Fruit fly (Drosophila melanogaster) whole organism, embryonic: ENCODE measurements around the gene Nsf2.
A peak's percentile ranks its signal among the peaks of the same experiment; 100 is the strongest.

Experiments
- Atf3 ChIP-seq: fragments of 200-800 bp; sonication (Bioruptor generic); optimal IDR thresholded peaks from 3 replicates; lab custom pipeline; 2016; ENCODE audit warnings: missing biosample characterization, missing genetic modification characterization
- CG10267 ChIP-seq: fragments of 200-800 bp; sonication (Bioruptor generic); optimal IDR thresholded peaks from 2 replicates; lab custom pipeline; 2018; ENCODE audit warnings: missing biosample characterization, mild to moderate bottlenecking, missing genetic modification characterization, moderate library complexity
- CG10431 ChIP-seq: fragments of 200-800 bp; sonication (Bioruptor generic); optimal IDR thresholded peaks from 3 replicates; lab custom pipeline; 2018; ENCODE audit warnings: missing biosample characterization, mild to moderate bottlenecking, missing genetic modification characterization
- CG10979 ChIP-seq: fragments of 200-800 bp; sonication (Bioruptor generic); optimal IDR thresholded peaks from 2 replicates; lab custom pipeline; 2018; ENCODE audit warnings: missing biosample characterization, mild to moderate bottlenecking, missing genetic modification characterization, moderate library complexity
- CG12071 ChIP-seq: fragments of 200-800 bp; sonication (Bioruptor generic); optimal IDR thresholded peaks from 3 replicates; lab custom pipeline; 2018; ENCODE audit warnings: missing biosample characterization, mild to moderate bottlenecking, missing genetic modification characterization
- CG13775 ChIP-seq: fragments of 200-800 bp; sonication (Bioruptor generic); optimal IDR thresholded peaks from 3 replicates; lab custom pipeline; 2017; ENCODE audit warnings: missing biosample characterization, mild to moderate bottlenecking, missing genetic modification characterization
- CG15011 ChIP-seq: fragments of 200-800 bp; sonication (Bioruptor generic); optimal IDR thresholded peaks from 3 replicates; lab custom pipeline; 2018; ENCODE audit warnings: missing biosample characterization, mild to moderate bottlenecking, missing genetic modification characterization
- CG15514 ChIP-seq: fragments of 200-800 bp; sonication (Bioruptor generic); optimal IDR thresholded peaks from 3 replicates; lab custom pipeline; 2017; ENCODE audit warnings: missing biosample characterization, missing genetic modification characterization, mild to moderate bottlenecking, moderate library complexity, missing genetic modification reagents
- CG16815 ChIP-seq: fragments of 200-800 bp; sonication (Bioruptor generic); optimal IDR thresholded peaks from 3 replicates; lab custom pipeline; 2017; ENCODE audit warnings: missing biosample characterization, mild to moderate bottlenecking, missing genetic modification characterization
- CG17186 ChIP-seq: fragments of 200-800 bp; sonication (Bioruptor generic); optimal IDR thresholded peaks from 3 replicates; lab custom pipeline; 2017; ENCODE audit warnings: missing biosample characterization, missing genetic modification reagents, missing genetic modification characterization
- CG17912 ChIP-seq: fragments of 200-800 bp; sonication (Bioruptor generic); optimal IDR thresholded peaks from 2 replicates; lab custom pipeline; 2018; ENCODE audit warnings: missing biosample characterization, mild to moderate bottlenecking, missing genetic modification characterization
- CG2199 ChIP-seq: fragments of 200-800 bp; sonication (Bioruptor generic); IDR thresholded peaks from 3 replicates; pipeline ENCODE4 v1.3.6; 2022; ENCODE audit warnings: missing biosample characterization, missing genetic modification characterization
- CG43689 ChIP-seq: fragments of 200-800 bp; sonication (Bioruptor generic); IDR thresholded peaks from 2 replicates; pipeline ENCODE4 v1.3.6; 2022; ENCODE audit warnings: missing biosample characterization, missing genetic modification characterization
- CG5180 ChIP-seq: fragments of 200-800 bp; sonication (Bioruptor generic); optimal IDR thresholded peaks from 3 replicates; lab custom pipeline; 2017; ENCODE audit warnings: missing biosample characterization, missing genetic modification characterization, mild to moderate bottlenecking, moderate library complexity, missing genetic modification reagents
- CG5245 ChIP-seq: fragments of 200-800 bp; sonication (Bioruptor generic); optimal IDR thresholded peaks from 3 replicates; lab custom pipeline; 2016; ENCODE audit warnings: missing biosample characterization, missing genetic modification characterization
- CG6689 ChIP-seq: fragments of 200-800 bp; sonication (Bioruptor generic); IDR thresholded peaks from 2 replicates; pipeline ENCODE4 v1.3.6; 2022; ENCODE audit warnings: missing biosample characterization, missing genetic modification characterization
- CG7271 ChIP-seq: fragments of 200-800 bp; sonication (Bioruptor generic); optimal IDR thresholded peaks from 2 replicates; lab custom pipeline; 2018; ENCODE audit warnings: missing biosample characterization, mild to moderate bottlenecking, missing genetic modification characterization, moderate library complexity
- CG7357 ChIP-seq: fragments of 200-800 bp; sonication (Bioruptor generic); IDR thresholded peaks from 3 replicates; pipeline ENCODE4 v1.3.6; 2022; ENCODE audit warnings: missing biosample characterization, missing genetic modification characterization
- CG7786 ChIP-seq: fragments of 200-800 bp; sonication (Bioruptor generic); optimal IDR thresholded peaks from 2 replicates; lab custom pipeline; 2016; ENCODE audit warnings: missing biosample characterization, missing genetic modification characterization
- CG7928 ChIP-seq: fragments of 200-800 bp; sonication (Bioruptor generic); optimal IDR thresholded peaks from 2 replicates; lab custom pipeline; 2017; ENCODE audit warnings: missing biosample characterization, mild to moderate bottlenecking, missing genetic modification characterization
- CG8290 ChIP-seq, 3 experiments: fragments of 200-800 bp; sonication (Bioruptor generic); optimal IDR thresholded peaks; 2 replicates each; lab custom pipeline; 2016 to 2019; ENCODE audit warnings: missing biosample characterization in 3 of 3, missing genetic modification characterization in 3 of 3, mild to moderate bottlenecking in 2 of 3, moderate library complexity in 1 of 3
- CG8388 ChIP-seq: fragments of 200-800 bp; sonication (Bioruptor generic); optimal IDR thresholded peaks from 2 replicates; lab custom pipeline; 2019; ENCODE audit warnings: missing biosample characterization, mild to moderate bottlenecking, missing genetic modification characterization, moderate library complexity
- CG8765 ChIP-seq: fragments of 200-800 bp; sonication (Bioruptor generic); IDR thresholded peaks from 2 replicates; pipeline ENCODE4 v1.3.6; 2022; ENCODE audit warnings: missing biosample characterization, missing genetic modification characterization
- CG9609 ChIP-seq: fragments of 200-800 bp; sonication (Bioruptor generic); optimal IDR thresholded peaks from 3 replicates; lab custom pipeline; 2016; ENCODE audit warnings: missing biosample characterization, missing genetic modification characterization
- CG9876 ChIP-seq: fragments of 200-800 bp; sonication (Bioruptor generic); optimal IDR thresholded peaks from 2 replicates; lab custom pipeline; 2016; ENCODE audit warnings: missing biosample characterization, missing genetic modification characterization
- CrebB ChIP-seq: fragments of 200-800 bp; sonication (Bioruptor generic); optimal IDR thresholded peaks from 3 replicates; lab custom pipeline; 2018; ENCODE audit warnings: missing biosample characterization, mild to moderate bottlenecking, missing genetic modification characterization
- E2f2 ChIP-seq: fragments of 200-800 bp; sonication (Bioruptor generic); IDR thresholded peaks from 2 replicates; pipeline ENCODE4 v1.3.6; 2022; ENCODE audit warnings: missing biosample characterization, missing genetic modification characterization
- Fer1 ChIP-seq: fragments of 200-800 bp; sonication (Bioruptor generic); optimal IDR thresholded peaks from 2 replicates; lab custom pipeline; 2017; ENCODE audit warnings: missing biosample characterization, mild to moderate bottlenecking, missing genetic modification characterization
- Fer2 ChIP-seq: fragments of 200-800 bp; sonication (Bioruptor generic); optimal IDR thresholded peaks from 2 replicates; lab custom pipeline; 2018; ENCODE audit warnings: missing biosample characterization, mild to moderate bottlenecking, missing genetic modification characterization, moderate library complexity
- Gug ChIP-seq: fragments of 200-800 bp; sonication (Bioruptor generic); IDR thresholded peaks from 4 replicates; pipeline ENCODE4 v1.3.6; 2022; ENCODE audit warnings: missing biosample characterization, missing genetic modification characterization
- NC2β ChIP-seq: fragments of 200-800 bp; sonication (Bioruptor generic); optimal IDR thresholded peaks from 2 replicates; lab custom pipeline; 2016; ENCODE audit warnings: missing biosample characterization, missing genetic modification characterization
- Nf-YB ChIP-seq: fragments of 200-800 bp; sonication (Bioruptor generic); optimal IDR thresholded peaks from 3 replicates; lab custom pipeline; 2019; ENCODE audit warnings: missing biosample characterization, mild to moderate bottlenecking, missing genetic modification characterization, moderate library complexity
- Ptx1 ChIP-seq: fragments of 200-800 bp; sonication (Bioruptor generic); IDR thresholded peaks from 2 replicates; pipeline ENCODE4 v1.3.6; 2022; ENCODE audit warnings: missing biosample characterization, missing genetic modification characterization
- Trl ChIP-seq, 3 experiments: fragments of >200 bp in 2 of 3; fragments of 200-800 bp in 1 of 3; sonication (Bioruptor generic) in 1 of 3; optimal IDR thresholded peaks; 2 replicates in 1 of 3; 3 replicates in 2 of 3; lab custom pipeline; 2016 to 2017; ENCODE audit warnings: missing biosample characterization in 1 of 3, missing genetic modification characterization in 1 of 3
- ato ChIP-seq: fragments of 200-800 bp; sonication (Bioruptor generic); IDR thresholded peaks from 2 replicates; pipeline ENCODE4 v1.3.6; 2022; ENCODE audit warnings: missing biosample characterization, missing genetic modification characterization; ENCODE audit not compliant: partially characterized antibody
- bigmax ChIP-seq: fragments of 200-800 bp; sonication (Bioruptor generic); optimal IDR thresholded peaks from 2 replicates; lab custom pipeline; 2018; ENCODE audit warnings: missing biosample characterization, mild to moderate bottlenecking, missing genetic modification characterization
- crol ChIP-seq: fragments of 200-800 bp; sonication (Bioruptor generic); IDR thresholded peaks from 2 replicates; pipeline ENCODE4 v1.3.6; 2022; ENCODE audit warnings: missing biosample characterization, missing genetic modification characterization
- gcm2 ChIP-seq: fragments of 200-800 bp; sonication (Bioruptor generic); optimal IDR thresholded peaks from 2 replicates; lab custom pipeline; 2016; ENCODE audit warnings: missing biosample characterization, missing genetic modification characterization
- gt ChIP-seq: fragments of 200-800 bp; sonication (Bioruptor generic); IDR thresholded peaks from 2 replicates; pipeline ENCODE4 v1.3.6; 2022; ENCODE audit warnings: missing biosample characterization, missing genetic modification characterization
- hb ChIP-seq: fragments of 200-800 bp; sonication (Bioruptor generic); IDR thresholded peaks from 3 replicates; pipeline ENCODE4 v1.3.6; 2022; ENCODE audit warnings: missing biosample characterization, missing genetic modification characterization; ENCODE audit not compliant: partially characterized antibody
- klu ChIP-seq: fragments of 200-800 bp; sonication (Bioruptor generic); IDR thresholded peaks from 2 replicates; pipeline ENCODE4 v1.3.6; 2022; ENCODE audit warnings: missing biosample characterization, missing genetic modification characterization
- nom ChIP-seq: fragments of 200-800 bp; sonication (Bioruptor generic); optimal IDR thresholded peaks from 2 replicates; lab custom pipeline; 2017; ENCODE audit warnings: missing biosample characterization, missing genetic modification characterization, mild to moderate bottlenecking, moderate library complexity, missing genetic modification reagents
- oc ChIP-seq: fragments of 200-800 bp; sonication (Bioruptor generic); optimal IDR thresholded peaks from 2 replicates; lab custom pipeline; 2018; ENCODE audit warnings: missing biosample characterization, mild to moderate bottlenecking, missing genetic modification characterization, moderate library complexity
- onecut ChIP-seq: fragments of 200-800 bp; sonication (Bioruptor generic); IDR thresholded peaks from 2 replicates; pipeline ENCODE4 v1.3.6; 2022; ENCODE audit warnings: missing biosample characterization, missing genetic modification characterization
- org-1 ChIP-seq: fragments of 200-800 bp; sonication (Bioruptor generic); optimal IDR thresholded peaks from 2 replicates; lab custom pipeline; 2017; ENCODE audit warnings: missing biosample characterization, missing genetic modification characterization
- pros ChIP-seq: fragments of 200-800 bp; sonication (Bioruptor generic); optimal IDR thresholded peaks from 3 replicates; lab custom pipeline; 2019; ENCODE audit warnings: missing biosample characterization, mild to moderate bottlenecking, missing genetic modification characterization, moderate library complexity
- pum ChIP-seq: fragments of 200-800 bp; sonication (Bioruptor generic); optimal IDR thresholded peaks from 2 replicates; lab custom pipeline; 2016; ENCODE audit warnings: missing biosample characterization, missing genetic modification characterization
- row ChIP-seq: fragments of 200-800 bp; sonication (Bioruptor generic); IDR thresholded peaks from 3 replicates; pipeline ENCODE4 v1.3.6; 2022; ENCODE audit warnings: missing biosample characterization, missing genetic modification characterization
- toy ChIP-seq: fragments of 200-800 bp; sonication (Bioruptor generic); IDR thresholded peaks from 2 replicates; pipeline ENCODE4 v1.3.6; 2022; ENCODE audit warnings: missing biosample characterization, missing genetic modification characterization

Nsf2 gene

DNA sequence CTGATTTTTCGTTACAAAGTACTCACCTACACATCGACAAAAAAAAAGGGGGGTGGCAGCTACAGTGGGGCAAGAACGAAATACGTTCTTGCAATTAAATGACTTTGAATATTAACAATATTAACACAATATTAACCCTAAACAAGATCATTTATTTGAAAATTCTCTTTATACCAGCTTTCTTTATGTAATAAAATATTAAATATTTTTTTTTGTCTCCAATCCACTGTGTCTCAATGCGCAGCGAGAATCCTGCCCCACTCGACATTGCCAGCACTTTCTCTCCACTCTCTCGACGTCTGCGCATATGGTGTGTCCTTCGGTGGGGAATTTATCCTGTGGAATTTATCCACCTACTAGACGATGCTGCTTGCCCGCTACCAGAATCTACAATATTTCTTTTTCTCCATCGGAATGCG is 37.4 kb downstream of the Nsf2 start (continued):
- peak; percentile 87 for TF ChIP-seq org-1
- TF ChIP-seq nom (GFP tag; lab: Kevin White, UChicago): peak; percentile 54
- TF ChIP-seq CG7928 (GFP tag; lab: Kevin White, UChicago): peak; percentile 41
- TF ChIP-seq CG5245: peak; percentile 78
- peak; percentile 79 for TF ChIP-seq CG16815 (GFP tag; lab: Kevin White, UChicago)
- peak; percentile 81 for TF ChIP-seq E2f2
- peak; percentile 94 for TF ChIP-seq Ptx1 (GFP tag; lab: Robert Waterston, UW)
- TF ChIP-seq CrebB: peak; percentile 88
- TF ChIP-seq NC2β: peak; percentile 32
- peak; percentile 73 for TF ChIP-seq Nf-YB (GFP tag; lab: Kevin White, UChicago)
- TF ChIP-seq CG43689: peak; percentile 72
- TF ChIP-seq Atf3 (GFP tag; lab: Kevin White, UChicago): peak; percentile 16
- peak; percentile 77; the same call in 1 of the 2 replicates for TF ChIP-seq gt
- TF ChIP-seq Fer2 (tag; lab: Kevin White, UChicago): peak; percentile 72
- peak; percentile 96 for TF ChIP-seq row (GFP tag; lab: Robert Waterston, UW)
- TF ChIP-seq CG17912 (GFP tag; lab: Kevin White, UChicago): peak; percentile 25
- TF ChIP-seq bigmax: no peak
- TF ChIP-seq CG7357 (GFP tag; lab: Robert Waterston, UW): peak; percentile 80
- TF ChIP-seq CG2199 (GFP tag; lab: Robert Waterston, UW): peak; percentile 88; the same call in 2 of the 3 replicates
- peak; percentile 22 for TF ChIP-seq CG9609 (GFP tag; lab: Kevin White, UChicago)
- TF ChIP-seq CG10267 (tag; lab: Kevin White, UChicago): peak; percentile 86
- peak; percentile 84 for TF ChIP-seq CG13775 (GFP tag; lab: Kevin White, UChicago)
- peak; percentile 98 for TF ChIP-seq Fer1
- no peak for TF ChIP-seq CG17186
- TF ChIP-seq CG6689 (GFP tag; lab: Robert Waterston, UW): peak; percentile 92
- TF ChIP-seq pum (GFP tag; lab: Kevin White, UChicago): peak; percentile 50
- TF ChIP-seq pros (GFP tag; lab: Kevin White, UChicago): no peak
- TF ChIP-seq crol (GFP tag; lab: Robert Waterston, UW): no peak
- peak; percentile 86 for TF ChIP-seq Gug (GFP tag; lab: Robert Waterston, UW)
- peak; percentile 87 for TF ChIP-seq CG15514 (GFP tag; lab: Kevin White, UChicago)
- TF ChIP-seq ato (GFP tag; lab: Robert Waterston, UW): no peak
- TF ChIP-seq CG7786 (GFP tag; lab: Kevin White, UChicago): peak; percentile 28
- peak; percentile 61 for TF ChIP-seq CG7271
- peak; percentile 83 for TF ChIP-seq CG8290 (GFP tag; optimal IDR thresholded peaks at IDR 0.05; lab: Kevin White, UChicago)
- no peak for TF ChIP-seq CG8290 (tag; optimal IDR thresholded peaks at IDR 0.05; lab: Kevin White, UChicago)
- TF ChIP-seq CG8765 (GFP tag; lab: Robert Waterston, UW): peak; percentile 64; the same call in 1 of the 2 replicates
- TF ChIP-seq oc (tag; lab: Kevin White, UChicago): peak; percentile 84
- peak; percentile 93 for TF ChIP-seq onecut
- TF ChIP-seq CG8388: peak; percentile 80
- TF ChIP-seq klu (GFP tag; lab: Robert Waterston, UW): peak; percentile 75
- TF ChIP-seq hb: no peak
- TF ChIP-seq CG5180 (GFP tag; lab: Kevin White, UChicago): peak; percentile 77
- TF ChIP-seq CG15011 (GFP tag; lab: Kevin White, UChicago): peak; percentile 80
- peak; percentile 84 for TF ChIP-seq toy
- TF ChIP-seq CG12071 (GFP tag; lab: Kevin White, UChicago): peak; percentile 69
- peak; percentile 26 to 38 for TF ChIP-seq Trl (optimal IDR thresholded peaks at IDR 0.05; lab: Kevin White, UChicago)
- TF ChIP-seq Trl (GFP tag; optimal IDR thresholded peaks at IDR 0.05; lab: Kevin White, UChicago): peak; percentile 63
- TF ChIP-seq CG10979 (tag; lab: Kevin White, UChicago): peak; percentile 90
- no peak for TF ChIP-seq CG9876 (GFP tag; lab: Kevin White, UChicago)
- TF ChIP-seq CG10431: peak; percentile 83
- TF ChIP-seq gcm2: peak; percentile 50
